Worm (Caenorhabditis elegans): Measurements from ENCODE around the gene C18D11.10.

Gene C18D11.10

ce11 chrIII:11808818-11809217, 1.3 kb downstream of the C18D11.10 start, which contains the start of gene C18D11.9:
Gene C18D11.9, plus strand, starts transcription at chrIII:11809118.
- TF ChIP-seq elt-1 (tag; optimal IDR thresholded peaks at IDR 0.05) (no peak), snpc-4 (tag; optimal IDR thresholded peaks at IDR 0.05) (no peak), ztf-4 (tag; optimal IDR thresholded peaks at IDR 0.05) (no peak), ama-1 (optimal IDR thresholded peaks at IDR 0.05) (no peak), nhr-12 (tag; optimal IDR thresholded peaks at IDR 0.05) (no peak), mab-5 (tag; optimal IDR thresholded peaks at IDR 0.05) (no peak), ceh-16 (tag; optimal IDR thresholded peaks at IDR 0.05) (no peak), nhr-11 (tag; optimal IDR thresholded peaks at IDR 0.05) (no peak), fos-1 (tag; optimal IDR thresholded peaks at IDR 0.05) (no peak), zag-1 (tag; optimal IDR thresholded peaks at IDR 0.05) (no peak), nhr-23 (tag; optimal IDR thresholded peaks at IDR 0.05) (no peak), C34F6.9 (tag; optimal IDR thresholded peaks at IDR 0.05) (no peak)

- TF ChIP-seq sma-9 (GFP tag; optimal IDR thresholded peaks at IDR 0.05) (no peak), sma-9 (tag; optimal IDR thresholded peaks at IDR 0.05) (no peak), ceh-16 (tag; optimal IDR thresholded peaks at IDR 0.05) (no peak), nhr-21 (tag; optimal IDR thresholded peaks at IDR 0.05) (no peak), sem-4 (tag; optimal IDR thresholded peaks at IDR 0.05) (no peak), nhr-77 (tag; optimal IDR thresholded peaks at IDR 0.05) (no peak), fos-1 (tag; optimal IDR thresholded peaks at IDR 0.05) (no peak), unc-39 (tag; optimal IDR thresholded peaks at IDR 0.05) (no peak), nhr-12 (tag; optimal IDR thresholded peaks at IDR 0.05) (no peak), nhr-6 (tag; optimal IDR thresholded peaks at IDR 0.05) (no peak), unc-62 (GFP tag; optimal IDR thresholded peaks at IDR 0.05) (no peak), nhr-237 (tag; optimal IDR thresholded peaks at IDR 0.05) (no peak), snpc-4 (tag; optimal IDR thresholded peaks at IDR 0.05) (no peak), gmeb-1 (tag; optimal IDR thresholded peaks at IDR 0.05) (no peak), zag-1 (tag; optimal IDR thresholded peaks at IDR 0.05) (no peak), lsy-2 (tag; optimal IDR thresholded peaks at IDR 0.05) (no peak), mdl-1 (tag; optimal IDR thresholded peaks at IDR 0.05) (no peak), ama-1 (optimal IDR thresholded peaks at IDR 0.05) (no peak), crh-2 (tag; optimal IDR thresholded peaks at IDR 0.05) (no peak), C34F6.9 (tag; optimal IDR thresholded peaks at IDR 0.05) (no peak), aly-2 (tag; optimal IDR thresholded peaks at IDR 0.05) (no peak)
These were observed 2.9 kb downstream of the C18D11.10 start, which contains the start of gene C18D11.6 for ce11 chrIII:11810447-11810846. Gene C18D11.6, plus strand, starts transcription at chrIII:11810556.

- peak; percentile 42 for TF ChIP-seq nhr-21 (tag; optimal IDR thresholded peaks at IDR 0.05)
- no peak for TF ChIP-seq unc-62 (GFP tag; optimal IDR thresholded peaks at IDR 0.05)
- TF ChIP-seq sma-3 (GFP tag; optimal IDR thresholded peaks at IDR 0.05) = peak; percentile 39
- TF ChIP-seq lsy-2 (tag; optimal IDR thresholded peaks at IDR 0.05) = peak in 1 of 2 experiments; percentile 32
- TF ChIP-seq nhr-6 (tag; optimal IDR thresholded peaks at IDR 0.05) = no peak
- TF ChIP-seq peb-1 (tag; optimal IDR thresholded peaks at IDR 0.05) = no peak
- TF ChIP-seq nhr-25 (tag; optimal IDR thresholded peaks at IDR 0.05) = peak; percentile 56
- TF ChIP-seq fos-1 (tag; optimal IDR thresholded peaks at IDR 0.05) = peak; percentile 6
- TF ChIP-seq nhr-129 (tag; optimal IDR thresholded peaks at IDR 0.05) = peak; percentile 40
- TF ChIP-seq sma-9 (GFP tag; optimal IDR thresholded peaks at IDR 0.05) = peak; percentile 5
- TF ChIP-seq sma-9 (tag; optimal IDR thresholded peaks at IDR 0.05) = no peak
- no peak for TF ChIP-seq unc-55 (GFP tag; optimal IDR thresholded peaks at IDR 0.05)
These were observed 4.3 kb downstream of the C18D11.10 start for ce11 chrIII:11811839-11812238.

ce11 chrIII:11814653-11815052, 7.1 kb downstream of the C18D11.10 start:
- TF ChIP-seq sma-9 (GFP tag; optimal IDR thresholded peaks at IDR 0.05) = peak; percentile 45
- TF ChIP-seq sma-9 (tag; optimal IDR thresholded peaks at IDR 0.05) = no peak
- TF ChIP-seq nhr-77 (tag; optimal IDR thresholded peaks at IDR 0.05) = no peak
- TF ChIP-seq nhr-237 (tag; optimal IDR thresholded peaks at IDR 0.05) = no peak
- TF ChIP-seq crh-2 (tag; optimal IDR thresholded peaks at IDR 0.05) = no peak
- TF ChIP-seq blmp-1 (tag; optimal IDR thresholded peaks at IDR 0.05; ENCODE audit: insufficient read depth) = peak; percentile 61
- TF ChIP-seq nhr-25 (tag; optimal IDR thresholded peaks at IDR 0.05) = peak; percentile 39
- TF ChIP-seq sma-3 (GFP tag; optimal IDR thresholded peaks at IDR 0.05) = peak; percentile 37
- TF ChIP-seq lin-11 (tag; optimal IDR thresholded peaks at IDR 0.05) = no peak
- TF ChIP-seq sem-4 (tag; optimal IDR thresholded peaks at IDR 0.05) = peak; percentile 64
- peak; percentile 22 for TF ChIP-seq nhr-6 (tag; optimal IDR thresholded peaks at IDR 0.05)
- no peak for TF ChIP-seq mbf-1 (tag; optimal IDR thresholded peaks at IDR 0.05)

ce11 chrIII:11816523-11817003, 9.0 kb downstream of the C18D11.10 start, which contains the start of gene C18D11.1:
Gene C18D11.1, plus strand, starts transcription at chrIII:11816573.
- TF ChIP-seq nhr-23 (tag; optimal IDR thresholded peaks at IDR 0.05) = no peak
- no peak for TF ChIP-seq blmp-1 (tag; optimal IDR thresholded peaks at IDR 0.05; ENCODE audit: insufficient read depth)
- peak; percentile 26 for TF ChIP-seq nhr-25 (tag; optimal IDR thresholded peaks at IDR 0.05)
- TF ChIP-seq ZK546.5 (tag; optimal IDR thresholded peaks at IDR 0.05) = no peak
